Worm (Caenorhabditis elegans) whole organism, L2 larva: ENCODE data around the gene F35E8.2.

Source experiments
- ZK546.5 ChIP-seq: sonication (generic microtip); optimal IDR thresholded peaks from 2 replicates; lab custom pipeline; 2017; ENCODE audit warnings: missing biosample characterization, missing genetic modification characterization
- aly-2 ChIP-seq: fragments of 150-350 bp; optimal IDR thresholded peaks from 2 replicates; lab custom pipeline; 2014; ENCODE audit warnings: missing biosample characterization, missing genetic modification characterization
- egl-27 ChIP-seq: sonication (generic microtip); optimal IDR thresholded peaks from 3 replicates; lab custom pipeline; 2017; ENCODE audit warnings: missing biosample characterization, missing genetic modification reagents, missing genetic modification characterization
- elt-1 ChIP-seq: fragments of 150-350 bp; optimal IDR thresholded peaks from 2 replicates; lab custom pipeline; 2014; ENCODE audit warnings: missing biosample characterization, missing genetic modification characterization
- fos-1 ChIP-seq: fragments of 150-350 bp; optimal IDR thresholded peaks from 2 replicates; lab custom pipeline; 2014; ENCODE audit warnings: missing biosample characterization, missing genetic modification characterization
- nhr-237 ChIP-seq: fragments of 150-350 bp; optimal IDR thresholded peaks from 2 replicates; lab custom pipeline; 2014; ENCODE audit warnings: missing biosample characterization, missing genetic modification characterization
- snpc-4 ChIP-seq: fragments of 150-350 bp; optimal IDR thresholded peaks from 2 replicates; lab custom pipeline; 2014; ENCODE audit warnings: missing biosample characterization, missing genetic modification characterization
- unc-62 ChIP-seq: fragments of 150-350 bp; optimal IDR thresholded peaks from 2 replicates; lab custom pipeline; 2014; ENCODE audit warnings: missing biosample characterization, missing genetic modification reagents, missing genetic modification characterization
- zag-1 ChIP-seq: fragments of 150-350 bp; optimal IDR thresholded peaks from 2 replicates; lab custom pipeline; 2014; ENCODE audit warnings: missing biosample characterization, missing genetic modification characterization

DNA sequence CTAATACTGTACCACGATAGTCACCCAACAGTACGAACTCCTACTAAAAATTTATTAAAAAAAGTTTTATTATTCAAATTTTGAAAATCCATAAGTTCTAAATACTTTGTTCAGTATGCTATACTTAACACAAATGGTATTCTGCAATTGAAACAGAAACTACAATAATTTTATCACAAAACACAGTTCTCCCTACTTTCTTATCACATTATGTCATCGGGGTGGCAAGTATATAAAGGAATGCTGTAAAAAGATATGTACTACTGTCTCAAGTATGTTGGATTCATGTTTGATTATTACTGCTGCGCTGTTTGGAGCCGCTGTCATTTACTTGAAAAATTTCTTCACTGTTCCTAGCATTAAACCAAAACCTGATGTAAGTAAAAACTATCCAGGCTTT lies 15.6 kb downstream of the F35E8.2 start, which contains the start of gene cdr-1:
- TF ChIP-seq unc-62 (GFP tag; lab: Kevin White, UChicago) = no peak
- no peak for TF ChIP-seq nhr-237 (tag; lab: Kevin White, UChicago)
- no peak for TF ChIP-seq zag-1
- TF ChIP-seq snpc-4 (tag; lab: Kevin White, UChicago) = no peak
- TF ChIP-seq elt-1 (tag; lab: Kevin White, UChicago) = no peak
- TF ChIP-seq egl-27 (tag; lab: Kevin White, UChicago) = no peak
- no peak for TF ChIP-seq aly-2 (tag; lab: Kevin White, UChicago)
- TF ChIP-seq fos-1 (tag; lab: Kevin White, UChicago) = no peak
- no peak for TF ChIP-seq ZK546.5 (tag; lab: Kevin White, UChicago)
